Worm (Caenorhabditis elegans): Measurements from ENCODE around the gene C27F2.10.

Gene C27F2.10

ce11 chrIII:5024393-5024964 is 37.8 kb upstream of the C27F2.10 start, which contains the start of gene pcf-11:
Gene pcf-11, plus strand, starts transcription at chrIII:5024914.
- TF ChIP-seq sma-3 (GFP tag; optimal IDR thresholded peaks at IDR 0.05) (peak; percentile 42), ceh-16 (tag; optimal IDR thresholded peaks at IDR 0.05) (no peak), mab-5 (tag; optimal IDR thresholded peaks at IDR 0.05) (peak; percentile 31), lin-39 (tag; optimal IDR thresholded peaks at IDR 0.05) (no peak), unc-62 (GFP tag; optimal IDR thresholded peaks at IDR 0.05) (no peak), mdl-1 (tag; optimal IDR thresholded peaks at IDR 0.05) (peak; percentile 66 to 77), nhr-6 (tag; optimal IDR thresholded peaks at IDR 0.05) (no peak), unc-55 (GFP tag; optimal IDR thresholded peaks at IDR 0.05) (peak; percentile 77), nhr-23 (tag; optimal IDR thresholded peaks at IDR 0.05) (no peak), lin-13 (GFP tag; optimal IDR thresholded peaks at IDR 0.05) (peak; percentile 64), ceh-82 (tag; optimal IDR thresholded peaks at IDR 0.05) (no peak), crh-2 (tag; optimal IDR thresholded peaks at IDR 0.05) (peak; percentile 84), ztf-4 (tag; optimal IDR thresholded peaks at IDR 0.05) (no peak), nhr-21 (tag; optimal IDR thresholded peaks at IDR 0.05) (no peak), sma-9 (GFP tag; optimal IDR thresholded peaks at IDR 0.05) (peak; percentile 20), sma-9 (tag; optimal IDR thresholded peaks at IDR 0.05) (no peak), R02D3.7 (tag; optimal IDR thresholded peaks at IDR 0.05) (no peak), fos-1 (tag; optimal IDR thresholded peaks at IDR 0.05) (peak; percentile 46), sem-4 (tag; optimal IDR thresholded peaks at IDR 0.05) (peak; percentile 68), F13H6.1 (tag; optimal IDR thresholded peaks at IDR 0.05) (peak; percentile 48), ztf-1 (GFP tag; conservative IDR thresholded peaks at IDR 0.05) (no peak), lin-11 (tag; optimal IDR thresholded peaks at IDR 0.05) (peak; percentile 75), gmeb-1 (tag; optimal IDR thresholded peaks at IDR 0.05) (peak; percentile 50), lsy-2 (tag; optimal IDR thresholded peaks at IDR 0.05) (peak; percentile 43 to 63), egl-27 (tag; optimal IDR thresholded peaks at IDR 0.05) (no peak), ama-1 (optimal IDR thresholded peaks at IDR 0.05) (peak; percentile 83), nhr-12 (tag; optimal IDR thresholded peaks at IDR 0.05) (no peak), blmp-1 (tag; optimal IDR thresholded peaks at IDR 0.05; ENCODE audit: insufficient read depth) (peak; percentile 47), nhr-129 (tag; optimal IDR thresholded peaks at IDR 0.05) (peak; percentile 52), C34F6.9 (tag; optimal IDR thresholded peaks at IDR 0.05) (peak; percentile 84), nhr-25 (tag; optimal IDR thresholded peaks at IDR 0.05) (peak; percentile 44)

DNA sequence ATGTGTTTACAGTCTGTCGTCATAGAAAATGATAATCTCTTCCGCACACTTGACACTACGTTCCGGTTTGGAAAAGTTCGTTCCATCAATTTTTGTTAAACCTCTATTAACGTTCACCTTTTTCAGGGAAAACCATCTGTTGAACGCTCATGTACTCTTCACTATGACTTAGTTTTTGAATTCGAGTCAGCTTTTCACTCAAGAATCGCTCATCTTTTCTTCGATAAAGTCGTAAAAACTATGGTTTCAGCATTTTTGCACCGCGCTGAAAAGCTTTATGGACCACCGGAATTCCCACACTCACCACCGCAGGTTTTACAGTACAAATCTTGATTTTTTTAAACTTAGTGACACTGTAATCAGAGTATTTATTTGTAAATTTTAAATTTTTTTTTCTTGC is 36.9 kb upstream of the C27F2.10 start:
- TF ChIP-seq R02D3.7 (tag; optimal IDR thresholded peaks at IDR 0.05): no peak
- no peak for TF ChIP-seq snpc-4 (tag; optimal IDR thresholded peaks at IDR 0.05)
- no peak for TF ChIP-seq sma-3 (GFP tag; optimal IDR thresholded peaks at IDR 0.05)
- no peak for TF ChIP-seq crh-2 (tag; optimal IDR thresholded peaks at IDR 0.05)

DNA sequence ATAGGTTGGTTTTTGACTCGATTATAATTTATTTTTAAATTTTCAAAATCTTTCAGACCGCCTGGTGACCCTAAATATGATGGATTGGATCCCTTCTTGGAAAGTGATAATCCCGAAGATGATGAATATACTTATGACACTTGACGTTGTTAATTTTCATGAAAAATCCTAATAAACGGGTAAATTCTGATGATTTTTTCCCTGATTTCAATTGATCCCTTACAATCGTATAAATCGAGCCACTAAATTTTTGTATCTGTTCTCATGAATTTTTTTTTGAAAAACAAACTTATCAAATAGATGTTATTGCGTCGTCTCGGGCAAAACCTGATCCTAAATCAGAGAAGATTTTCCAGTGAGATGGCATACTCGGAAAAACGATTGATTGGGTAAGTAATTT is 36.3 kb upstream of the C27F2.10 start, which contains the start of gene R144.13:
TSS of gene R144.13 (plus strand) at position 301 of the 400 bp plus-strand sequence.
- TF ChIP-seq alr-1 (tag; optimal IDR thresholded peaks at IDR 0.05) (no peak), nhr-23 (tag; optimal IDR thresholded peaks at IDR 0.05) (no peak), ztf-1 (GFP tag; conservative IDR thresholded peaks at IDR 0.05) (no peak), unc-55 (GFP tag; optimal IDR thresholded peaks at IDR 0.05) (no peak), lin-11 (tag; optimal IDR thresholded peaks at IDR 0.05) (no peak), ztf-11 (tag; optimal IDR thresholded peaks at IDR 0.05) (no peak), nhr-129 (tag; optimal IDR thresholded peaks at IDR 0.05) (no peak), R02D3.7 (tag; optimal IDR thresholded peaks at IDR 0.05) (no peak)

DNA sequence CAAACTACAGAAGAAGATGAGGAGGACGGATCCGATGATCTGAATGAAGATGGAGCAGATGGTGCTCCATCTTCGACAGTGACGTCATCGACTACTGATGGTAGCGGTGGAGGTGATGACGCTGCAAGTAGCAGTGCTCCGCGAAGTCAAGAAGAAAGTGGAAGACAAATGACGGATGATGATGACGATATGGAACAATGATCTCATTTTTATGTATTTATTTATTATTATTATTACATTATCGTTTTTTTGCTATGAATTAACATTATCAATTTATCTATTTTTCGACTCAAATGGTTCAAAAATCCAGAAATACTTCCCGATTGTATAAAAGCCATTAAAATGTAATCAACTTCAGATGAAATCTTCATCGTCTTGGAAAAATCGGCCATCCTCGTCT is 35.0 kb upstream of the C27F2.10 start, which contains the start of gene R144.3:
TSS of gene R144.3 (plus strand) at position 301 of the 400 bp plus-strand sequence.
- TF ChIP-seq peb-1 (tag; optimal IDR thresholded peaks at IDR 0.05): no peak
- no peak for TF ChIP-seq nhr-6 (tag; optimal IDR thresholded peaks at IDR 0.05)
- TF ChIP-seq nhr-10 (tag; optimal IDR thresholded peaks at IDR 0.05): no peak
- no peak for TF ChIP-seq unc-39 (tag; optimal IDR thresholded peaks at IDR 0.05)
- no peak for TF ChIP-seq mab-5 (tag; optimal IDR thresholded peaks at IDR 0.05)
- no peak for TF ChIP-seq C34F6.9 (tag; optimal IDR thresholded peaks at IDR 0.05)
- no peak for TF ChIP-seq R02D3.7 (tag; optimal IDR thresholded peaks at IDR 0.05)
- TF ChIP-seq lin-39 (tag; optimal IDR thresholded peaks at IDR 0.05): no peak
- no peak for TF ChIP-seq snpc-4 (tag; optimal IDR thresholded peaks at IDR 0.05)
